Worm (Caenorhabditis elegans): Measurements from ENCODE around the gene C25F9.2.

DNA sequence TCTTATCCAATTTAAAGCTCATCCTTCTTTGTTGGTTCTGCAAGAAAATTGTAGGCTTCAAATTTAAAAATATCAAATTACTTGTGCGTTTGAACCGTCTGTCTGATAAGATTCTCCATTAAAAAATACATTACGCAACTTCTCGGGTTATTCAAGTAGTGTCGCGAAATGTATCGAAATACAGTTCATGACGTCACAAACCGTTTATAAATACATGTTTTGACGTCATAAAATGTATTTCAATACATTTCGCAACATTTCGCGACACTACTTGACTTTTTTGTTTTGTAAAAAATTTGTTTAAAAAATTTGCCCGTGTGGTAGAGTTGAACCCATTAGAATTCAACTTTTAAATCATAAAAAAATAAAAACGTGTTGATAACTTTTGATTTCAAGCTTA lies 22.3 kb downstream of the C25F9.2 start:
- TF ChIP-seq him-1 (tag; optimal IDR thresholded peaks at IDR 0.05) (no peak), dao-5 (tag; optimal IDR thresholded peaks at IDR 0.05) (no peak), W03F9.2 (tag; optimal IDR thresholded peaks at IDR 0.05) (no peak)

Measured in whole organism, L4/young adult.